Worm (Caenorhabditis elegans): ENCODE results near the gene F29B9.7.

F29B9.7 gene

ce11 chrIV:4650624-4651094, 1.1 kb downstream of the F29B9.7 start, which contains the start of gene ubc-9:
Gene ubc-9 (plus strand): TSS chrIV:4651044.
- TF ChIP-seq syd-9 (tag; optimal IDR thresholded peaks at IDR 0.05) (no peak), hlh-30 (tag; optimal IDR thresholded peaks at IDR 0.05; ENCODE audit: insufficient read depth) (no peak), ets-4 (tag; optimal IDR thresholded peaks at IDR 0.05) (no peak), unc-42 (tag; optimal IDR thresholded peaks at IDR 0.05) (peak; percentile 36), ref-2 (tag; optimal IDR thresholded peaks at IDR 0.05) (peak; percentile 45), tbx-2 (tag; optimal IDR thresholded peaks at IDR 0.05) (peak; percentile 32), nfya-1 (tag; optimal IDR thresholded peaks at IDR 0.05) (peak; percentile 42), C08G9.2 (tag; optimal IDR thresholded peaks at IDR 0.05) (peak; percentile 27), elt-2 (tag; optimal IDR thresholded peaks at IDR 0.05) (peak; percentile 64), ceh-30 (tag; optimal IDR thresholded peaks at IDR 0.05) (no peak), ahr-1 (tag; optimal IDR thresholded peaks at IDR 0.05) (no peak), K02D7.2 (tag; optimal IDR thresholded peaks at IDR 0.05) (no peak), T23F11.4 (GFP tag; optimal IDR thresholded peaks at IDR 0.05) (no peak), ceh-14 (tag; optimal IDR thresholded peaks at IDR 0.05) (peak; percentile 35), ceh-18 (tag; optimal IDR thresholded peaks at IDR 0.05) (peak; percentile 30), rnt-1 (tag; optimal IDR thresholded peaks at IDR 0.05) (no peak), hlh-8 (tag; optimal IDR thresholded peaks at IDR 0.05) (no peak), ttx-3 (tag; optimal IDR thresholded peaks at IDR 0.05) (peak; percentile 15), ceh-31 (tag; optimal IDR thresholded peaks at IDR 0.05) (peak; percentile 60), ceh-45 (GFP tag; IDR thresholded peaks at IDR 0.05) (no peak), ceh-48 (tag; optimal IDR thresholded peaks at IDR 0.05) (peak; percentile 96), pha-4 (tag; optimal IDR thresholded peaks at IDR 0.05) (no peak), pha-2 (tag; optimal IDR thresholded peaks at IDR 0.05) (no peak), hlh-6 (tag; optimal IDR thresholded peaks at IDR 0.05) (no peak), dmd-4 (tag; optimal IDR thresholded peaks at IDR 0.05; ENCODE audit: borderline replicate concordance) (no peak), nhr-232 (tag; optimal IDR thresholded peaks at IDR 0.05) (no peak), ceh-34 (tag; optimal IDR thresholded peaks at IDR 0.05) (peak; percentile 22), ceh-24 (tag; optimal IDR thresholded peaks at IDR 0.05) (no peak), madf-2 (tag; optimal IDR thresholded peaks at IDR 0.05) (peak; percentile 36), elt-4 (tag; optimal IDR thresholded peaks at IDR 0.05) (no peak)

- no peak for TF ChIP-seq ceh-2 (tag; optimal IDR thresholded peaks at IDR 0.05)
- no peak for TF ChIP-seq ceh-22 (tag; optimal IDR thresholded peaks at IDR 0.05)
- TF ChIP-seq ceh-24 (tag; optimal IDR thresholded peaks at IDR 0.05), result no peak
- no peak for TF ChIP-seq unc-55 (GFP tag; optimal IDR thresholded peaks at IDR 0.05)
- no peak for TF ChIP-seq ceh-45 (GFP tag; IDR thresholded peaks at IDR 0.05)
- no peak for TF ChIP-seq nhr-232 (tag; optimal IDR thresholded peaks at IDR 0.05)
- no peak for TF ChIP-seq K09A11.1 (tag; optimal IDR thresholded peaks at IDR 0.05; ENCODE audit: insufficient read depth)
- no peak for TF ChIP-seq hlh-13 (GFP tag; optimal IDR thresholded peaks at IDR 0.05)
- no peak for TF ChIP-seq mec-3 (tag; optimal IDR thresholded peaks at IDR 0.05; ENCODE audit: borderline replicate concordance)
- TF ChIP-seq ref-2 (tag; optimal IDR thresholded peaks at IDR 0.05), result no peak
- TF ChIP-seq rnt-1 (tag; optimal IDR thresholded peaks at IDR 0.05), result no peak
- TF ChIP-seq fkh-10 (GFP tag; optimal IDR thresholded peaks at IDR 0.05), result no peak
Observed at ce11 chrIV:4652365-4652844, 2.8 kb downstream of the F29B9.7 start, which contains the start of gene F29B9.5. Gene F29B9.5 (plus strand): TSS chrIV:4652415.

ce11 chrIV:4652962-4653361, 3.4 kb downstream of the F29B9.7 start, which contains the start of gene psr-1:
Gene psr-1 (plus strand): TSS chrIV:4653262.
- TF ChIP-seq npax-4 (tag; optimal IDR thresholded peaks at IDR 0.05) (no peak), hlh-13 (GFP tag; optimal IDR thresholded peaks at IDR 0.05) (no peak)
